Worm (Caenorhabditis elegans) whole organism, L2 larva: ENCODE data around the gene cyn-10.

ENCODE experiments used
- C34F6.9 ChIP-seq: fragments of 150-350 bp; optimal IDR thresholded peaks from 2 replicates; lab custom pipeline; 2014; ENCODE audit warnings: missing biosample characterization, missing genetic modification characterization
- F13H6.1 ChIP-seq: sonication (generic microtip); optimal IDR thresholded peaks from 2 replicates; lab custom pipeline; 2016; ENCODE audit warnings: missing genetic modification characterization, missing compliant biosample characterization
- aly-2 ChIP-seq: fragments of 150-350 bp; optimal IDR thresholded peaks from 2 replicates; lab custom pipeline; 2014; ENCODE audit warnings: missing biosample characterization, missing genetic modification characterization
- blmp-1 ChIP-seq: sonication (generic microtip); optimal IDR thresholded peaks from 2 replicates; lab custom pipeline; 2017; ENCODE audit warnings: missing genetic modification characterization, mild to moderate bottlenecking, missing compliant biosample characterization, antibody characterized with exemption, moderate library complexity; ENCODE audit not compliant: insufficient read depth
- ceh-82 ChIP-seq: fragments of 150-350 bp; optimal IDR thresholded peaks from 2 replicates; lab custom pipeline; 2014; ENCODE audit warnings: missing biosample characterization, missing genetic modification characterization
- egl-27 ChIP-seq: sonication (generic microtip); optimal IDR thresholded peaks from 3 replicates; lab custom pipeline; 2017; ENCODE audit warnings: missing biosample characterization, missing genetic modification reagents, missing genetic modification characterization
- elt-1 ChIP-seq: fragments of 150-350 bp; optimal IDR thresholded peaks from 2 replicates; lab custom pipeline; 2014; ENCODE audit warnings: missing biosample characterization, missing genetic modification characterization
- elt-3 ChIP-seq: sonication (generic microtip); optimal IDR thresholded peaks from 2 replicates; lab custom pipeline; 2017; ENCODE audit warnings: missing biosample characterization, missing genetic modification characterization
- fos-1 ChIP-seq: fragments of 150-350 bp; optimal IDR thresholded peaks from 2 replicates; lab custom pipeline; 2014; ENCODE audit warnings: missing biosample characterization, missing genetic modification characterization
- lsy-2 ChIP-seq, 2 experiments: fragments of 150-350 bp in 1 of 2; sonication (generic microtip) in 1 of 2; optimal IDR thresholded peaks; 2 replicates each; lab custom pipeline; 2014 to 2017; ENCODE audit warnings: missing biosample characterization in 2 of 2, missing genetic modification characterization in 2 of 2
- mab-5 ChIP-seq: fragments of 150-350 bp; optimal IDR thresholded peaks from 2 replicates; lab custom pipeline; 2014; ENCODE audit warnings: missing biosample characterization, missing genetic modification characterization
- mbf-1 ChIP-seq: sonication (generic microtip); optimal IDR thresholded peaks from 2 replicates; lab custom pipeline; 2017; ENCODE audit warnings: missing biosample characterization, missing genetic modification characterization
- mdl-1 ChIP-seq, 2 experiments: fragments of 150-350 bp in 1 of 2; sonication (generic microtip) in 1 of 2; optimal IDR thresholded peaks; 2 replicates each; lab custom pipeline; 2017; ENCODE audit warnings: missing biosample characterization in 2 of 2, missing genetic modification characterization in 2 of 2
- nhr-10 ChIP-seq: sonication (generic microtip); optimal IDR thresholded peaks from 2 replicates; lab custom pipeline; 2017; ENCODE audit warnings: missing biosample characterization, missing genetic modification characterization
- nhr-11 ChIP-seq: fragments of 150-350 bp; optimal IDR thresholded peaks from 2 replicates; lab custom pipeline; 2014; ENCODE audit warnings: missing biosample characterization, missing genetic modification characterization
- nhr-129 ChIP-seq: fragments of 150-350 bp; optimal IDR thresholded peaks from 2 replicates; lab custom pipeline; 2014; ENCODE audit warnings: missing biosample characterization, missing genetic modification characterization
- nhr-21 ChIP-seq: fragments of 150-350 bp; optimal IDR thresholded peaks from 2 replicates; lab custom pipeline; 2014; ENCODE audit warnings: missing biosample characterization, missing genetic modification characterization
- nhr-77 ChIP-seq: fragments of 150-350 bp; optimal IDR thresholded peaks from 2 replicates; lab custom pipeline; 2014; ENCODE audit warnings: missing biosample characterization, missing genetic modification characterization
- peb-1 ChIP-seq: fragments of 150-350 bp; optimal IDR thresholded peaks from 2 replicates; lab custom pipeline; 2014; ENCODE audit warnings: missing biosample characterization, missing genetic modification characterization
- sma-3 ChIP-seq: sonication (generic microtip); optimal IDR thresholded peaks from 2 replicates; lab custom pipeline; 2016; ENCODE audit warnings: missing genetic modification reagents, missing genetic modification characterization, missing compliant biosample characterization
- sma-9 ChIP-seq, 2 experiments: fragments of 150-350 bp in 1 of 2; sonication (generic microtip) in 1 of 2; optimal IDR thresholded peaks; 2 replicates each; lab custom pipeline; 2014 to 2016; ENCODE audit warnings: missing genetic modification characterization in 2 of 2, mild to moderate bottlenecking in 1 of 2, missing biosample characterization in 1 of 2, missing compliant biosample characterization in 1 of 2, missing genetic modification reagents in 1 of 2, moderate library complexity in 1 of 2
- snpc-4 ChIP-seq: fragments of 150-350 bp; optimal IDR thresholded peaks from 2 replicates; lab custom pipeline; 2014; ENCODE audit warnings: missing biosample characterization, missing genetic modification characterization
- unc-39 ChIP-seq: fragments of 150-350 bp; optimal IDR thresholded peaks from 2 replicates; lab custom pipeline; 2014; ENCODE audit warnings: missing biosample characterization, missing genetic modification characterization
- unc-55 ChIP-seq: fragments of 150-350 bp; sonication (generic microtip); optimal IDR thresholded peaks from 3 replicates; lab custom pipeline; 2014; ENCODE audit warnings: missing biosample characterization, missing genetic modification reagents, missing genetic modification characterization
- unc-62 ChIP-seq: fragments of 150-350 bp; optimal IDR thresholded peaks from 2 replicates; lab custom pipeline; 2014; ENCODE audit warnings: missing biosample characterization, missing genetic modification reagents, missing genetic modification characterization
- ztf-4 ChIP-seq: fragments of 150-350 bp; optimal IDR thresholded peaks from 2 replicates; lab custom pipeline; 2014; ENCODE audit warnings: missing biosample characterization, missing genetic modification characterization

cyn-10 gene

ce11 chrII:6926054-6926453 lies 12.9 kb upstream of the cyn-10 start:
- no peak for TF ChIP-seq blmp-1 (tag; lab: Kevin White, UChicago)
- no peak for TF ChIP-seq F13H6.1 (tag; lab: Kevin White, UChicago)
- TF ChIP-seq aly-2: no peak
- no peak for TF ChIP-seq mbf-1 (tag; lab: Kevin White, UChicago)

DNA sequence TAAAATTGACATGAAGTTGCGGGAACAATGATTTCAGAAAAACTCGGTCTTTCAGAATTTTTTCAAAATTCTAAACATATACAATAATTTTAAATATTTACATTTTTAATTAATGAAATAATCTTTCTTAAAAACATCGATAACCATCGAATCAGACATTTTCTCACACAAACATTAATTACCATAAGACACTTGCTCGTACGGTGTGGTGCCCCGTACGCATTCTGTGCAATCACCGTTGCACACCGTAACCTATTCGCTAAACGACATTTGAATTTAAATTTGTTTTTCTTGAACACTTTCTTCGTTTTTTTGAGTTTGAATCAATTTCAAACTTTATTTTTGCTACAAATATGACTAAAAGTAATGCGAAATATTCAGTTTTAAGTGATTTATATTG lies 10.6 kb upstream of the cyn-10 start:
- TF ChIP-seq ztf-4 (no peak), elt-1 (tag; lab: Kevin White, UChicago) (no peak), fos-1 (no peak), elt-3 (no peak), nhr-11 (tag; lab: Kevin White, UChicago) (no peak), nhr-77 (no peak), snpc-4 (tag; lab: Kevin White, UChicago) (no peak), lsy-2 (tag; optimal IDR thresholded peaks at IDR 0.05; lab: Kevin White, UChicago) (no peak), peb-1 (tag; lab: Kevin White, UChicago) (no peak)

ce11 chrII:6919363-6919851 lies 6.2 kb upstream of the cyn-10 start, which contains the start of gene B0252.1:
Gene B0252.1, plus strand, starts transcription at chrII:6919680.
- peak; percentile 47 for TF ChIP-seq fos-1
- TF ChIP-seq mbf-1 (tag; lab: Kevin White, UChicago): no peak
- no peak for TF ChIP-seq nhr-77
- TF ChIP-seq F13H6.1 (tag; lab: Kevin White, UChicago): no peak
- no peak for TF ChIP-seq nhr-10 (tag; lab: Kevin White, UChicago)
- TF ChIP-seq, all 48 proteins: peak for 1

DNA sequence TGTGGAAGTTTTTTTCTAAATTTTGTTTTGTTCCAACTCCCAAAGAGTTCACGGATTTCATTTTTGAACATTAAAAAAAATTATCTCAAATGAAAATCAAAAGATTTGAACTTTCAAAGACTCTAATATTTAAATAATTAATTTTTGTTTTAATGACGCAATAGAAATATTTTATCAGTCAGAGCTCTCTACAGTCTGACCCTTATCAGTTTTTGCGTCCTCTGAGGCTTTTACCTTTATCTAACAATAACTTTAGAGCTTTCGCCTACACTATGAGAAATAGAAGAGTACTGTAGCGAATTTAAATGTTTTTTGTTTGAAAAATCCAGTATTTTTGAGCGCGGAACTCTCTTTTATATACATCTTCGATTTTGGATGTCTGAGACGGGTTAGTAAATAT lies 5.7 kb upstream of the cyn-10 start, which contains the start of gene B0252.5:
TSS of gene B0252.5 (minus strand) at position 17 of the 400 bp plus-strand sequence.
- no peak for TF ChIP-seq ceh-82 (tag; lab: Kevin White, UChicago)
- peak; percentile 37 for TF ChIP-seq sma-9 (GFP tag; optimal IDR thresholded peaks at IDR 0.05; lab: Kevin White, UChicago)
- no peak for TF ChIP-seq sma-9 (tag; optimal IDR thresholded peaks at IDR 0.05; lab: Kevin White, UChicago)
- TF ChIP-seq fos-1: peak; percentile 53
- no peak for TF ChIP-seq unc-55 (GFP tag; lab: Kevin White, UChicago)
- TF ChIP-seq nhr-129 (tag; lab: Kevin White, UChicago): no peak
- TF ChIP-seq nhr-21 (tag; lab: Kevin White, UChicago): no peak

DNA sequence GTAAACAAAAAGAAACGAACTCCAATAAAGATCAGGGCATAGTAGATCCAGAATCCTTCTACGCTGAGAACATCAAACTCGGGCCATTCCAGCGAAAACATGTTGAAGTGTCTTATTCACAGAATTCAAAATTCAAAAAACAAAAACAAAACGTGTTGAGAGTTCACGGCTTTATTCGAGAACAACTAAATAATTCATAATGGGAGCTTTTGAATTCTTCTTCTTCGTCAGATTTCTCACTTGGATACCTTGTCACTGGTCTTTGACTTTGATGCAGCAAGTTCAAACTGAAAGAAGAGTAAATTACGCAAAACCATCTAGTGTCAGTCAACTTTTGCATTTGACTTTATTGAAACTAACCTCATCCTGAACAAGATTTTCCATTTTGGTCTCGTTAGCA lies 4.5 kb upstream of the cyn-10 start, which contains the start of gene B0252.11:
TSS of gene B0252.11 (minus strand) at position 101 of the 400 bp plus-strand sequence.
- no peak for TF ChIP-seq unc-39 (tag; lab: Kevin White, UChicago)

DNA sequence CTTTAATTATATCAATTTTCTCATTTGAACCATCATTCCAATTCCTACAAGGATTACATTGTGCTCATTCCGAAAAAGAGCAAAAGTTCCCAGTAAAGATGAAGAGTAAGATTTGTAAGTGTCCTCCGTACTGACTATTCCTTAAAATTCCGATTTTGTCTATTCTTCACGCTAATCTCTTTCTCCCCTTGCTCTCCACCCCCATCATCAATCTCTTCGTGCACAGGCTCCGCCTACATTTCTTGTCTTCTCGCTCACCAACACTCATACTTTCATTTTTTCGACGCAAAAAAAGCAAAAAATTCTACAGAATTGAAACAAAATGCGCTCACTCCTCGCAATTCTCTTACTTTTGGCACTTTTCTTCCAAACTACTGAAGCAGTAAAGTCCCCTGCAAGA lies 2.7 kb upstream of the cyn-10 start, which contains the start of gene B0252.8:
TSS of gene B0252.8 (plus strand) at position 292 of the 400 bp plus-strand sequence.
- TF ChIP-seq mab-5 (tag; lab: Kevin White, UChicago) (peak; percentile 1), C34F6.9 (tag; lab: Kevin White, UChicago) (peak; percentile 2), unc-55 (GFP tag; lab: Kevin White, UChicago) (peak; percentile 52), mbf-1 (tag; lab: Kevin White, UChicago) (no peak), mdl-1 (tag; optimal IDR thresholded peaks at IDR 0.05; lab: Kevin White, UChicago) (no peak), unc-62 (no peak)

DNA sequence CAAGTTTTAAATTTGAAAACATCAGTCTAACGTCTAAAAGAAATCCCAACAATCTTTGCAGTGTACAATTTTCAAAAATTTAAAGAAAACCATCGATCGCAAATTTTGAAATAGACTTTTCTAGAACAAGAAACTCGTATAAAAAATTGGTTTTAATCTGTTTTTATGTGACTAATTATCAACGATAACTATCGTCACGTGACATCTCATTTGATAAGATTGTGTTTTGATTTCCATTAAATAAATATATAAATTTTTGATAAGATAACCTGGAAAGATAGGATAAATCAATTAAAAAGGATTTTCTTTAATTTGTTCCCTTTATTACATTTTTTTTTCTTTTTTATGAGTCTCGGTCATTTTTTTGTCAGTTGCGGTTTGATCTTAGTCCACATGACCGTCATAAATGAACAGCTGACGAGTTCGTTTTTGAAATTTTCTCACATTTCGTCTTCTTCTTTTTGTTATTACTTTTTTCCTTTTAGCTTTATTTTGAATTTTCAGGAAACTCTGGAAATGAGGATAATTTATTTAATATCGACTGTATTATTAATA lies 3.5 kb downstream of the cyn-10 start, which contains the start of gene asm-1:
TSS of gene asm-1 (plus strand) at position 505 of the 555 bp plus-strand sequence.
- TF ChIP-seq nhr-21 (tag; lab: Kevin White, UChicago): no peak
- TF ChIP-seq egl-27 (tag; lab: Kevin White, UChicago): no peak
- TF ChIP-seq C34F6.9 (tag; lab: Kevin White, UChicago): peak; percentile 16
- TF ChIP-seq sma-3 (GFP tag; lab: Kevin White, UChicago): no peak
- TF ChIP-seq F13H6.1 (tag; lab: Kevin White, UChicago): no peak
- TF ChIP-seq, all 48 proteins: peak for 1
